Worm (Caenorhabditis elegans): ENCODE measurements around the gene best-12.

Gene best-12

DNA sequence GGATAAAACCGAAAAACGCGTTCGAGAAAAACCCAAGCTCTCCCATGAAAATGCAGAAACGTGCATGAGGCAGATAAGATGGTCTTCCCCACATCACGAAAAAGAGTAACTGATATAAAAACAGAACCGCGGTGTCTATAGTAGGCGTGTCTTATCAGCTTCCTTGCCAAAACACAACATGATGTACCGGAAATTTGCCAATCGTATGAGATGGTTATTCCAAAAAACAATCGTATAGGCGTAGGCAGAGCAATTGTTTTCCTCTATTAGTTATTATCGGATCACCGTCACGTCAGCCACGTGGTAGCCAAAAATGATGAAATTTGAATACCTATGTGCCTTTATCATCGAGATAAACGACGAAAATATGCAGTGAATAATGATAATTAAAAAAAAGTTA is 50.2 kb downstream of the best-12 start, which contains the start of gene str-7:
Gene str-7, minus strand, starts transcription at position 101 of the 400 bp plus-strand sequence.
- no peak for TF ChIP-seq dmd-9 (GFP tag; IDR thresholded peaks at IDR 0.05)
- no peak for TF ChIP-seq D1046.2 (GFP tag; IDR thresholded peaks at IDR 0.05)
- no peak for TF ChIP-seq nhr-42 (GFP tag; IDR thresholded peaks at IDR 0.05)
- TF ChIP-seq spr-1 (tag; optimal IDR thresholded peaks at IDR 0.05), result no peak
- no peak for TF ChIP-seq daf-19 (GFP tag; conservative IDR thresholded peaks at IDR 0.05)
- no peak for TF ChIP-seq pha-4 (GFP tag; IDR thresholded peaks at IDR 0.05)
- TF ChIP-seq pha-4 (tag; optimal IDR thresholded peaks at IDR 0.05), result no peak
- no peak for TF ChIP-seq nhr-10 (tag; optimal IDR thresholded peaks at IDR 0.05)
- TF ChIP-seq mxl-2 (GFP tag; conservative IDR thresholded peaks at IDR 0.05), result no peak
- TF ChIP-seq egl-43 (GFP tag; IDR thresholded peaks at IDR 0.05), result no peak
- no peak for TF ChIP-seq R02D3.7 (tag; optimal IDR thresholded peaks at IDR 0.05)

DNA sequence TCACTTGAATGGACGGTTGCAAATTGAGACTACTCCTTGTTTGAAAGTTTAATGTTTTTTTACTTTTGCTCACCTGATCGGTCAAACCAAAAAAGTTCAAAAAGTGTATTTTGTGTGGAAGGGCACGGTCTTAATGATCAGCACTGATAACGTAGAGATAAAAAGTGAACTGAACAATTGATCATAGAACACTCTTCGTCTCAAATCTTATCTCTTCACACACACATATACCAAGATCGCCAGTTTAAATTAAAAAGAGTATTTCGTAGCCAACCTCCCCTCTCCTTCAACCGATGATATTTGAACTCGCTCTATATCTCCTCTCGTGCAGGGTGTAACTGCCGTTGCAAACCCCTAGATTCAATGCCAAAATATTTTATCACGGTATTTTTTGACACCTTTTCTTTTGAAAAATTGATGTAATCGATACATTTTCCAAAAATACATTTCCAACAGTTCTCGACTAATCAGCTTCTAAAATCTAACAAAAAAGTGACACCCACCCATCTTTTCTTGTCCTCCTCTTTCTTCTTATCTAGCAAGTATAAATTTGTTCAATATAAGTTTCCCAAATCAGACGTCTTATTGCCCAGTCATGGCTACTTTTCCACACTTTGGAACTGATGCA is 50.9 kb downstream of the best-12 start, which contains the start of gene cth-1:
Gene cth-1, plus strand, starts transcription at position 578 of the 628 bp plus-strand sequence.
- TF ChIP-seq nhr-28 (tag; optimal IDR thresholded peaks at IDR 0.05) (peak; percentile 97), nhr-48 (tag; optimal IDR thresholded peaks at IDR 0.05) (peak; percentile 74), pqm-1 (tag; optimal IDR thresholded peaks at IDR 0.05) (peak; percentile 64), F49E8.2 (tag; optimal IDR thresholded peaks at IDR 0.05; ENCODE audit: borderline replicate concordance) (no peak), dmd-6 (GFP tag; IDR thresholded peaks at IDR 0.05) (peak; percentile 69), rbr-2 (tag; optimal IDR thresholded peaks at IDR 0.05) (no peak), hlh-11 (tag; optimal IDR thresholded peaks at IDR 0.05) (peak; percentile 27), aha-1 (tag) (peak; percentile 63), daf-16 (GFP tag; optimal IDR thresholded peaks at IDR 0.05) (no peak), daf-16 (tag; optimal IDR thresholded peaks at IDR 0.05) (peak; percentile 50), mes-2 (tag; optimal IDR thresholded peaks at IDR 0.05; ENCODE audit: poor library complexity, severe bottlenecking) (no peak), ceh-20 (GFP tag; IDR thresholded peaks at IDR 0.05) (no peak), dve-1 (tag; optimal IDR thresholded peaks at IDR 0.05; ENCODE audit: insufficient read depth) (peak; percentile 66), daf-19 (GFP tag; conservative IDR thresholded peaks at IDR 0.05) (no peak), hlh-30 (tag; optimal IDR thresholded peaks at IDR 0.05; ENCODE audit: insufficient read depth) (peak; percentile 32), unc-62 (GFP tag; optimal IDR thresholded peaks at IDR 0.05 in 1 of 2) (peak in 1 of 2 experiments; percentile 27), unc-62 (tag; optimal IDR thresholded peaks at IDR 0.05) (no peak), F44E2.7 (GFP tag; IDR thresholded peaks at IDR 0.05) (no peak)

Data from whole organism, L4 larva.